Fruit fly (Drosophila melanogaster): ENCODE data around the gene CG2059.
A peak's percentile ranks its signal among the peaks of the same experiment; 100 is the strongest.

CG2059 gene

DNA sequence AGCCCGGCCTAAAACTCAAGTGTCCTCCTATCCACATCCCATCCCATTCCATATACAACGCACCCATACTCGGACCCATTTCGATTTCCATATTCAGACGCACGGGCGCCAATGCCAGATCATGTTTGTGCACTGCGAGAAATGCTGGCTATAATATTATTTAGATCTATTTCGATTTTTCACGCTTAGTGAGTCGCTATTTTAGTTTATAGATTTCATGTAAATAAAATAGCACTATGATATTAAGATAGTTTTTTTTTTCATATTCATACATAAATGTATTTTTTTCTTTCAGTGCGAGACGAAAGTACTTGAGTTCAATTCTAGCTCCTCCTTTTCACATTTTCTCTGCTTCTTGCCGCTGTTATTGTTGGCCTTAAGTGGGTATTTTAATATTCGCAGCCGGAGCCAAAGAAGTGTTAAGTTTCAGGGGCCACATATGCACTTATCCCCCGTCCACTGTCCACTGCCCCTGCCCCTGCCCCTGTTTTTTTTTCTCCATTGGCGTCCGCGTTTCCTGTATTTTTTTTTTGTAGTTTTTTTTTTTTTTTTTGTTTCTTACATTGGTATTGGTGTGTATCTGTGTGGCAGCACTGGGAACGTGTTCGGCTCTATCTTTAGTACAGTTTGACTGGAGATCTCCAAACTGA lies 5.8 kb downstream of the CG2059 start (continued):
- TF ChIP-seq GATAd (GFP tag; optimal IDR thresholded peaks at IDR 0.05): no peak
- TF ChIP-seq HLH106 (tag; optimal IDR thresholded peaks at IDR 0.05): peak; percentile 59

DNA sequence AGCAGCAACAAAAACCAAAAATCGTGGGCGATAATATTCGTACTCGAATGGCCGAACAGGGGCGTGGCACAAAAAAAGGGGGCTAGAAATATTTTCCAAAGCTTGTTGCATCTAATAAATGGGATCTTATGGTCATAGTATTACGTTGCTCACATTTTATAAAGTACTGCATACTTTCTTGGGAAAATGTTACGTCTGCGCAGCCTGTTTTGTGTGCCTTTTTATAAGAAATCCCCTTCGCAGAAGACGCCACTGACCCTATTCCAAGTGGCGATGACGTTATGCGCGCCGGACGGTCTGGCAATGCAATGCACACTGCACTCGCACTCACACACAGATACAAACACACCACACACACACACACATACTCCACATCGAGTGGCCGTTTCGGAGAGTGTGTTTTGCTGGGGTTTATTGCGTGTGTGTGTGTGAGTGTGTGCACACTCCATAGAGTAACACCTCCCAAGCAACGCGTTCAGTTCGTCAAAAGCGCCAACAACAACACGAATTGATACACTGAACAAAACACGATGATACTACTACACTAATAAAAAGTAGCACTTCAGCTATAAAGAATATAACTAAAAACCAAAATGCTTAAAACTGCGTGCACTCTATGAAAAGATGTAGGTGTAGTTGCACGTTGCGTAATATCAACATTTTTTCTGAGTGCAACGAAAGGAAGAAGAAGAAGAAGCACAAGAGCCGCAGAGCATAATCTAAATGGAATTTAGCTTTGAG lies 7.1 kb downstream of the CG2059 start:
- TF ChIP-seq fru (GFP tag; optimal IDR thresholded peaks at IDR 0.05): peak; percentile 83
- no peak for TF ChIP-seq lola (GFP tag; optimal IDR thresholded peaks at IDR 0.05)
- TF ChIP-seq Hnf4 (GFP tag; optimal IDR thresholded peaks at IDR 0.05): peak; percentile 86
- TF ChIP-seq sv (GFP tag; optimal IDR thresholded peaks at IDR 0.05): peak; percentile 43
- TF ChIP-seq CG32264 (GFP tag; optimal IDR thresholded peaks at IDR 0.05): peak; percentile 67
- TF ChIP-seq HLH106 (tag; optimal IDR thresholded peaks at IDR 0.05): peak; percentile 90
- TF ChIP-seq tai (GFP tag; optimal IDR thresholded peaks at IDR 0.05): peak; percentile 83
- peak; percentile 82 for TF ChIP-seq ey (GFP tag; optimal IDR thresholded peaks at IDR 0.05)
- no peak for TF ChIP-seq Dif (GFP tag; optimal IDR thresholded peaks at IDR 0.05; ENCODE audit: partially characterized antibody)
- TF ChIP-seq Dfd (GFP tag; optimal IDR thresholded peaks at IDR 0.05): peak; percentile 36
- TF ChIP-seq foxo (GFP tag; optimal IDR thresholded peaks at IDR 0.05): peak; percentile 54 to 83
- peak; percentile 37 for TF ChIP-seq Jra (GFP tag; optimal IDR thresholded peaks at IDR 0.05)
- peak; percentile 12 for TF ChIP-seq Hr83 (GFP tag; optimal IDR thresholded peaks at IDR 0.05; ENCODE audit: poor library complexity, severe bottlenecking)
- peak; percentile 69 for TF ChIP-seq psq (GFP tag; optimal IDR thresholded peaks at IDR 0.05)
- peak; percentile 82 for TF ChIP-seq woc (GFP tag; optimal IDR thresholded peaks at IDR 0.05)
- no peak for TF ChIP-seq Rel (GFP tag; optimal IDR thresholded peaks at IDR 0.05)
- peak; percentile 53 for TF ChIP-seq Rel (tag; optimal IDR thresholded peaks at IDR 0.05)
- no peak for TF ChIP-seq jim (GFP tag; optimal IDR thresholded peaks at IDR 0.05)
- peak; percentile 86 for TF ChIP-seq Sp1 (GFP tag; optimal IDR thresholded peaks at IDR 0.05)
- TF ChIP-seq Vsx2 (GFP tag; optimal IDR thresholded peaks at IDR 0.05; ENCODE audit: partially characterized antibody): no peak
- no peak for TF ChIP-seq dsf (GFP tag; optimal IDR thresholded peaks at IDR 0.05; ENCODE audit: borderline replicate concordance)
- TF ChIP-seq h (GFP tag; optimal IDR thresholded peaks at IDR 0.05): peak; percentile 80
- no peak for TF ChIP-seq usp (GFP tag; optimal IDR thresholded peaks at IDR 0.05)
- TF ChIP-seq Abd-B (GFP tag; optimal IDR thresholded peaks at IDR 0.05): no peak
- TF ChIP-seq Myc (optimal IDR thresholded peaks at IDR 0.05): no peak
- TF ChIP-seq sage (GFP tag; optimal IDR thresholded peaks at IDR 0.05): peak; percentile 80
- no peak for TF ChIP-seq brk (GFP tag; optimal IDR thresholded peaks at IDR 0.05)
- TF ChIP-seq GATAd (GFP tag; optimal IDR thresholded peaks at IDR 0.05): peak; percentile 12
- no peak for TF ChIP-seq Hr78 (GFP tag; optimal IDR thresholded peaks at IDR 0.05)
- TF ChIP-seq br (GFP tag; optimal IDR thresholded peaks at IDR 0.05): peak; percentile 75
- TF ChIP-seq CrebA (GFP tag; optimal IDR thresholded peaks at IDR 0.05; ENCODE audit: borderline replicate concordance): no peak
- peak; percentile 80 for TF ChIP-seq dmrt93B (GFP tag; optimal IDR thresholded peaks at IDR 0.05)
- TF ChIP-seq dl (GFP tag; optimal IDR thresholded peaks at IDR 0.05; ENCODE audit: insufficient read depth in 1 of 2, partially characterized antibody in 2 of 2): no peak
- peak; percentile 86 for TF ChIP-seq CG9705 (GFP tag; optimal IDR thresholded peaks at IDR 0.05)
- TF ChIP-seq OdsH (GFP tag; optimal IDR thresholded peaks at IDR 0.05): peak; percentile 79
- no peak for TF ChIP-seq N (GFP tag; optimal IDR thresholded peaks at IDR 0.05)
- TF ChIP-seq pan (optimal IDR thresholded peaks at IDR 0.05): no peak
- TF ChIP-seq rgr (GFP tag; optimal IDR thresholded peaks at IDR 0.05): peak; percentile 78
- TF ChIP-seq Mio (GFP tag; optimal IDR thresholded peaks at IDR 0.05): peak; percentile 50
